Fruit fly (Drosophila melanogaster) whole organism, pupa: ENCODE results near the gene pyd.

ENCODE experiments used
- CG10348 ChIP-seq: fragments of 200-800 bp; sonication (Bioruptor generic); IDR thresholded peaks from 2 replicates; pipeline ENCODE4 v1.3.6; 2022; ENCODE audit warnings: missing biosample characterization, missing genetic modification characterization
- CG12605 ChIP-seq: fragments of 200-800 bp; sonication (Bioruptor generic); IDR thresholded peaks from 2 replicates; pipeline ENCODE4 v1.3.6; 2022; ENCODE audit warnings: missing biosample characterization, missing genetic modification characterization
- CG13204 ChIP-seq: fragments of 200-800 bp; sonication (Bioruptor generic); optimal IDR thresholded peaks from 2 replicates; lab custom pipeline; 2018; ENCODE audit warnings: missing biosample characterization, mild to moderate bottlenecking, missing genetic modification characterization, moderate library complexity
- CG14655 ChIP-seq: fragments of 200-800 bp; sonication (Bioruptor generic); optimal IDR thresholded peaks from 3 replicates; lab custom pipeline; 2017; ENCODE audit warnings: mild to moderate bottlenecking, missing biosample characterization, missing genetic modification reagents, missing genetic modification characterization
- CG15710 ChIP-seq: fragments of 200-800 bp; sonication (Bioruptor generic); optimal IDR thresholded peaks from 2 replicates; lab custom pipeline; 2018; ENCODE audit warnings: missing biosample characterization, mild to moderate bottlenecking, missing genetic modification characterization, moderate library complexity
- CG17806 ChIP-seq: fragments of 200-800 bp; sonication (Bioruptor generic); optimal IDR thresholded peaks from 2 replicates; lab custom pipeline; 2018; ENCODE audit warnings: missing biosample characterization, mild to moderate bottlenecking, missing genetic modification characterization, moderate library complexity
- CG32121 ChIP-seq: fragments of 200-800 bp; sonication (Bioruptor generic); IDR thresholded peaks from 2 replicates; pipeline ENCODE4 v1.3.6; 2022; ENCODE audit warnings: missing biosample characterization, missing genetic modification characterization
- CG34367 ChIP-seq: fragments of 200-800 bp; sonication (Bioruptor generic); optimal IDR thresholded peaks from 2 replicates; lab custom pipeline; 2018; ENCODE audit warnings: missing biosample characterization, mild to moderate bottlenecking, missing genetic modification characterization
- CG4496 ChIP-seq: fragments of 200-800 bp; sonication (Bioruptor generic); IDR thresholded peaks from 3 replicates; pipeline ENCODE4 v1.3.6; 2022; ENCODE audit warnings: missing biosample characterization, missing genetic modification characterization
- CG8159 ChIP-seq: fragments of 200-800 bp; sonication (Bioruptor generic); optimal IDR thresholded peaks from 3 replicates; lab custom pipeline; 2018; ENCODE audit warnings: missing biosample characterization, mild to moderate bottlenecking, missing genetic modification characterization, moderate library complexity
- CG8301 ChIP-seq: fragments of 200-800 bp; sonication (Bioruptor generic); optimal IDR thresholded peaks from 2 replicates; lab custom pipeline; 2018; ENCODE audit warnings: missing biosample characterization, mild to moderate bottlenecking, missing genetic modification characterization
- CG9948 ChIP-seq: fragments of 200-800 bp; sonication (Bioruptor generic); optimal IDR thresholded peaks from 2 replicates; lab custom pipeline; 2018; ENCODE audit warnings: missing biosample characterization, mild to moderate bottlenecking, missing genetic modification characterization, moderate library complexity
- D1 ChIP-seq: fragments of 200-800 bp; sonication (Bioruptor generic); optimal IDR thresholded peaks from 2 replicates; lab custom pipeline; 2018; ENCODE audit warnings: missing biosample characterization, mild to moderate bottlenecking, missing genetic modification characterization, moderate library complexity
- EcR ChIP-seq: fragments of 200-800 bp; sonication (Bioruptor generic); optimal IDR thresholded peaks from 3 replicates; lab custom pipeline; 2019; ENCODE audit warnings: missing biosample characterization, missing genetic modification characterization, mild to moderate bottlenecking, moderate library complexity, missing genetic modification reagents
- Ets98B ChIP-seq: fragments of 200-800 bp; sonication (Bioruptor generic); IDR thresholded peaks from 2 replicates; pipeline ENCODE4 v1.3.6; 2022; ENCODE audit warnings: missing biosample characterization, missing genetic modification characterization
- Pif1A ChIP-seq: fragments of 200-800 bp; sonication (Bioruptor generic); optimal IDR thresholded peaks from 3 replicates; lab custom pipeline; 2016; ENCODE audit warnings: missing biosample characterization, missing genetic modification characterization
- Pif1B ChIP-seq: fragments of 200-800 bp; sonication (Bioruptor generic); optimal IDR thresholded peaks from 3 replicates; lab custom pipeline; 2016; ENCODE audit warnings: missing biosample characterization, missing genetic modification characterization
- Snoo ChIP-seq: fragments of 200-800 bp; sonication (Bioruptor generic); optimal IDR thresholded peaks from 3 replicates; lab custom pipeline; 2017; ENCODE audit warnings: missing biosample characterization, mild to moderate bottlenecking, missing genetic modification characterization, inconsistent platforms
- fd96Ca ChIP-seq: fragments of 200-800 bp; sonication (Bioruptor generic); IDR thresholded peaks from 3 replicates; pipeline ENCODE4 v1.3.6; 2022; ENCODE audit warnings: missing biosample characterization, missing genetic modification characterization
- gl ChIP-seq: fragments of 200-800 bp; sonication (Bioruptor generic); optimal IDR thresholded peaks from 2 replicates; lab custom pipeline; 2018; ENCODE audit warnings: missing biosample characterization, mild to moderate bottlenecking, missing genetic modification characterization
- rn ChIP-seq: fragments of 200-800 bp; sonication (Bioruptor generic); IDR thresholded peaks from 2 replicates; pipeline ENCODE4 v1.3.6; 2022; ENCODE audit warnings: missing biosample characterization, missing genetic modification characterization

The pyd gene

DNA sequence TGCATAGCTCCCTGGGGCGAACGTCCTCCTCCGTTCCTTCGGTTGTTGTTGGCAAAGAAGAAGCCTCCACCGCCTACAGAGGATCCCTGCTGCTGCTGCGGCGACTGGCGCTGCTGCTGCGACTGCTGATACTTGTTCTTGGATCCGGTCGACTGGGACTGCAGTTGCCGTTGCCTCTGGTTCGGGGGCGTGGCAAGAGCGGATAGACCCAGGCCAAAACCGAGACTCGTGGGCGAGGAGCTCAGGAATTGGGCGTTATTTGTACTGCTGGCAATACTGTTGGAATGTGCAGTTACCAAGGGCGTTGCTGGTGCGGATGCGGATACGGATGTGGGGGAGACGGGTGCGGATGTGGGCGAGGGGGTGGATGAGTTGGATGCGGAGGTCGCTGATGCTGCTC, 113.5 kb downstream of the pyd start:
- TF ChIP-seq CG10348 (no peak), CG4496 (GFP tag; lab: Robert Waterston, UW) (no peak), CG13204 (GFP tag; lab: Kevin White, UChicago) (no peak), CG9948 (no peak), CG14655 (no peak), CG17806 (tag; lab: Kevin White, UChicago) (no peak), fd96Ca (GFP tag; lab: Robert Waterston, UW) (no peak), CG8159 (no peak), CG34367 (no peak), EcR (no peak), D1 (tag; lab: Kevin White, UChicago) (no peak), gl (no peak), rn (no peak), Pif1A (GFP tag; lab: Kevin White, UChicago) (no peak), CG32121 (GFP tag; lab: Robert Waterston, UW) (no peak), CG15710 (no peak), CG12605 (GFP tag; lab: Robert Waterston, UW) (no peak), Snoo (tag; lab: Kevin White, UChicago) (no peak), CG8301 (tag; lab: Kevin White, UChicago) (no peak)

DNA sequence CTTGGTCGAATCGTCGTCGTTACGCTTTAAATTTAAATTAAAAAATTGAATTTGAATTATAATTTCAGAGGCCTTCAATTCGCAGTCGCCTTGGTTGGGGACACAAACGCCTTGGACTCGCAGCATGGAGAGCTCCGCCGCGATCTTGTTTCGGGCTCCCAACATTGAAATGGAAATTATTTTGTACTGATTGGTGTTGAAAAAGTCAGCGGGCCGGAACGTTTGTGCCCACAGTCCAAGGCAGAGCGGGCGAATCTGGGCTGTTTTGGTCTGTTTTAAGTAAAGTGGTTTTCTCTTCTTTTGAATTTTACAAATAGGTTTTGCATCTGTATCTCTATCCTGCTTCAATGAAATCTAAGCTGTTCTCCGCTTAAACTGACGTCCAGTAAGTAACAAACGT, 116.6 kb downstream of the pyd start:
- TF ChIP-seq Ets98B (GFP tag; lab: Robert Waterston, UW), result no peak
- TF ChIP-seq CG10348, result no peak
- TF ChIP-seq gl, result no peak
- no peak for TF ChIP-seq rn
- no peak for TF ChIP-seq CG12605 (GFP tag; lab: Robert Waterston, UW)
- TF ChIP-seq CG8159, result no peak
- no peak for TF ChIP-seq CG32121 (GFP tag; lab: Robert Waterston, UW)
- no peak for TF ChIP-seq CG34367
- TF ChIP-seq Snoo (tag; lab: Kevin White, UChicago), result no peak
- TF ChIP-seq CG14655, result no peak

DNA sequence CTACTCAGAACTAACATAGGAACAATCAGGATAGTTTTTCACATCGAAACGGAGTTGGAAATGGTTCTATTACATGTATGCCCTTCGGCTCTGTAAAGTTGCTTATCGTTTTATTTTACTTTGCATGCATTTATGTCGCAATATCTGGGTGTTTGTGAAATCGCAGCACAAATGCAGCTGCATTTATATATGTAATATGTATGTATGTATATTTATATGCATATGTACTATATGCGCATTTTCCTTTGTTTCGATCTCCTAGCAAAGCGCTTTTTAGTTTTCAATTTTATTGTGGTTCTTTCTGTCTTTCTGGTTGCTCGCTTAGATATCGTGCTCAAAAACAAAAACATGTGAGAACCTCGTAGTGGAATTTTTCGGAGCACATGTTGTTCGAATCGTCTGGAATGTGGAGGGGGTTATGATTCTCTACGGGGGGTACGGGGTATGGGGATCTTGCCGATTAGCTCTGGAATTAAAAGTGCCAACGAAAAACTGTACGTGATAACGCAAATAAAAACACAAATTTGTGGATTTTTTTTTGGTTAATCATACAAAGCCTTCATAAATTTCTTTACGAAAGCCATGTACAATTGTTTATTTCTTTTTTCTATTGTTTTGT, 117.6 kb downstream of the pyd start:
- TF ChIP-seq Snoo (tag; lab: Kevin White, UChicago) (no peak), CG14655 (no peak), CG15710 (no peak), CG13204 (GFP tag; lab: Kevin White, UChicago) (no peak), CG4496 (GFP tag; lab: Robert Waterston, UW) (no peak), gl (no peak), D1 (tag; lab: Kevin White, UChicago) (no peak), EcR (no peak), CG32121 (GFP tag; lab: Robert Waterston, UW) (no peak), Pif1A (GFP tag; lab: Kevin White, UChicago) (no peak), rn (no peak), CG8301 (tag; lab: Kevin White, UChicago) (no peak), Ets98B (GFP tag; lab: Robert Waterston, UW) (no peak), CG34367 (no peak)

DNA sequence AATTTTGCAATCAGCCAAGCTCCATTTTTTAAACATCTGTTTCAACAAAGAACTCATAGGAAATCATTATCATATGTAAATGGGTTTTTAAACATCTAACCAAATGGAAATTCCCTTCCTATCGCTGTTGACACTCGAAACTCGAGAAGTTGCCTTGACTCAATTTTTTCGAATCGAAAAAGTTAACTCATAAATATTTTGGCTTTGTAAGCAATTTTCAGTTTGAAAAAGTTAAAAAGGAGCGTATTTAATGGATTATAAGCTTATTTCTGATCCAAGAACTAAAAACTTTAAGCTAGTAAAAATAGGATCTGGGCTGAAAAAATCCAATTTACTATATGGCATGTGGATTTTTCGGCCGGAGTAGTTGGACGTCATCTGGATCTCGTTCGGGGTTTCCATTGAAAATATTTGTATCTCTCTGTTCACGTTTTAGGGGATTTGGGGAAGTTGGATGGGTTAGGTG, 118.5 kb downstream of the pyd start, which contains the start of gene CG9837:
Gene CG9837 (minus strand): TSS at position 416 of the 466 bp plus-strand sequence.
- TF ChIP-seq Ets98B (GFP tag; lab: Robert Waterston, UW), result no peak
- no peak for TF ChIP-seq Pif1A (GFP tag; lab: Kevin White, UChicago)
- no peak for TF ChIP-seq CG32121 (GFP tag; lab: Robert Waterston, UW)
- no peak for TF ChIP-seq CG13204 (GFP tag; lab: Kevin White, UChicago)

DNA sequence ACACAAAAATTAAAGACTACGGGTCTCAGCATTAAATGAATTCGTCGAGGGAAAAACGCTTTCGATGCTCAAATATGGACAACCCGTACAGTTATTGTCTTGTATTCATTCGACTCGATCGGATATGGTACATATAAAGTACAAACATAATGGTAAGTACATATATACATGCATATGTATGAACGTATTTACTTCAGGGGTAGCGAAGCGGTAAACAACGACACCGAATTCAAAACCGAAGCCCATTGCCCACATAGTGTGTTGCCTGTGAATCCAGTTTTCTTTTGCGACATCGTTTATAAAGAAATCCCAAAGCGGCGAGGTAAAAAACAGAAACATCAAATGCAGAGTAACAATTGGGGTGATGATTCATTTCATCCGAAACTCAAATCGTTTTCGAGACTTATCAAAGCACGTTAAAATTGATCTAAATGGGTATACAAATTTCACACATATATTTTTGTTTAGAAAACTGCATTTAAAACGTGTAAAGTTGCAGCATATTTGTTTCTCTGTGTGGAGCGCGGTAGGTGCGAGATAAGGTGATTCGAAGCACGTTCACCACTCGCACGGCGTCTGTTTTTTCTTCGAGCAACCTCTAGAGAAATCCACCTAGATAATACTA, 119.2 kb downstream of the pyd start:
- peak; percentile 82 for TF ChIP-seq CG17806 (tag; lab: Kevin White, UChicago)
- TF ChIP-seq Snoo (tag; lab: Kevin White, UChicago), result peak; percentile 44
- peak; percentile 81 for TF ChIP-seq Pif1A (GFP tag; lab: Kevin White, UChicago)
- TF ChIP-seq CG8301 (tag; lab: Kevin White, UChicago), result peak; percentile 90
- peak; percentile 87 for TF ChIP-seq Pif1B (GFP tag; lab: Kevin White, UChicago)
- peak; percentile 92 for TF ChIP-seq CG32121 (GFP tag; lab: Robert Waterston, UW)
- TF ChIP-seq fd96Ca (GFP tag; lab: Robert Waterston, UW), result peak; percentile 94; the same call in 2 of the 3 replicates
- peak; percentile 93 for TF ChIP-seq Ets98B (GFP tag; lab: Robert Waterston, UW)
- peak; percentile 83 for TF ChIP-seq CG15710
- TF ChIP-seq CG8159, result peak; percentile 83
- TF ChIP-seq D1 (tag; lab: Kevin White, UChicago), result peak; percentile 61
- TF ChIP-seq CG9948, result peak; percentile 63
- peak; percentile 89 for TF ChIP-seq rn
- TF ChIP-seq CG4496 (GFP tag; lab: Robert Waterston, UW), result peak; percentile 96
- TF ChIP-seq EcR, result peak; percentile 54
- peak; percentile 70 for TF ChIP-seq CG34367
- TF ChIP-seq gl, result peak; percentile 57
- 0 out of 2 replicates have a peak, but pooled peaks have one; percentile 31 for TF ChIP-seq CG10348
- peak; percentile 14 for TF ChIP-seq CG13204 (GFP tag; lab: Kevin White, UChicago)
- peak; percentile 80 for TF ChIP-seq CG14655
- TF ChIP-seq CG12605 (GFP tag; lab: Robert Waterston, UW), result peak; percentile 87
- TF ChIP-seq, all 21 proteins: peak for 21

DNA sequence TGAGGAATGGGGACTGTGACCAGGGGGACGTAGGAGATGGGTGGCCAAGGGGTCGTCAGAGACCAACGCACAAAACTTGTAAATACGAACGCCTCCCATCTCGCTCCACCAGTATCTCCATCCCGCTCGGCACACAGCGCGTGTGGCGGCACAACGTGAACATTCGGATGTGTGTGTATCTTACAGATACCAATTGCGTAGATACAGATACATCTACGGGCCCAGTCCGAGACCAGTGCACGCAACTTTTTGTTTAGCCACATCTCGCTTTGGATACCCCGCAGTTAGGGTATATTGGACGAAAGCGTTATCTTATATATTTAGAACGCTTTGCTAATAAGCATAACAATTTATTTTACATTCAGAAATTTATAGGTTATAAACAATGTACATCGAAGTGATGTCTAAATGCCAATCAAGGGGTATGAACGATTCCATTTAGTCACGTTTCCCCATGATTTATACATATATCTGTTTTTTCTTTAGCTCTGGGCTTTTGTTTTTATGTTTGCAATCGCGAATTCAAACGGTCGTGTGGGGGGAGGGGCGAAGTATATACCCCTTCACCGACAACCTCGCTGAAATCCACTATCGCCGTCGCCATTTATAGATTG, 120.3 kb downstream of the pyd start:
- TF ChIP-seq Snoo (tag; lab: Kevin White, UChicago) (peak; percentile 96), EcR (peak; percentile 85), Pif1B (GFP tag; lab: Kevin White, UChicago) (peak; percentile 99), CG15710 (peak; percentile 99), fd96Ca (GFP tag; lab: Robert Waterston, UW) (peak; percentile 99), Ets98B (GFP tag; lab: Robert Waterston, UW) (peak; percentile 99), CG10348 (peak; percentile 98), CG8301 (tag; lab: Kevin White, UChicago) (peak; percentile 99), CG12605 (GFP tag; lab: Robert Waterston, UW) (peak; percentile 98), CG14655 (peak; percentile 99), CG32121 (GFP tag; lab: Robert Waterston, UW) (peak; percentile 99), rn (peak; percentile 98), D1 (tag; lab: Kevin White, UChicago) (peak; percentile 98), CG13204 (GFP tag; lab: Kevin White, UChicago) (peak; percentile 95), CG8159 (peak; percentile 99), CG9948 (peak; percentile 99), CG17806 (tag; lab: Kevin White, UChicago) (peak; percentile 99), gl (peak; percentile 96), Pif1A (GFP tag; lab: Kevin White, UChicago) (peak; percentile 99), CG4496 (GFP tag; lab: Robert Waterston, UW) (peak; percentile 99), CG34367 (peak; percentile 99)
